Worm (Caenorhabditis elegans) whole organism, L3 larva: ENCODE measurements around the gene Y67D8C.2.

Experiments
- R02D3.7 ChIP-seq: fragments of 150-350 bp; optimal IDR thresholded peaks from 2 replicates; lab custom pipeline; 2014; ENCODE audit warnings: missing biosample characterization, missing genetic modification characterization
- daf-12 ChIP-seq: fragments of 150-350 bp; optimal IDR thresholded peaks from 2 replicates; lab custom pipeline; 2014; ENCODE audit warnings: missing biosample characterization, missing genetic modification reagents, missing genetic modification characterization
- egl-5 ChIP-seq: fragments of 150-350 bp; optimal IDR thresholded peaks from 2 replicates; lab custom pipeline; 2017; ENCODE audit warnings: missing biosample characterization, missing genetic modification reagents, missing genetic modification characterization, inconsistent platforms

ce11 chrIV:3076802-3077201 lies 4.7 kb downstream of the Y67D8C.2 start:
- TF ChIP-seq R02D3.7 (tag; lab: Kevin White, UChicago) = no peak
- TF ChIP-seq egl-5 (tag; lab: Kevin White, UChicago) = no peak
- no peak for TF ChIP-seq daf-12 (tag; lab: Kevin White, UChicago)
